Fruit fly (Drosophila melanogaster) whole organism, embryonic: Measurements from ENCODE around the gene rin.
A peak's percentile ranks its signal among the peaks of the same experiment; 100 is the strongest.

ENCODE experiments used
- Atf6 ChIP-seq: fragments of 200-800 bp; sonication (Bioruptor generic); IDR thresholded peaks from 2 replicates; pipeline ENCODE4 v1.3.6; 2022; ENCODE audit warnings: missing biosample characterization, missing genetic modification characterization
- BtbVII ChIP-seq: fragments of 200-800 bp; sonication (Bioruptor generic); optimal IDR thresholded peaks from 3 replicates; lab custom pipeline; 2017; ENCODE audit warnings: missing biosample characterization, mild to moderate bottlenecking, missing genetic modification characterization
- CG10267 ChIP-seq: fragments of 200-800 bp; sonication (Bioruptor generic); optimal IDR thresholded peaks from 2 replicates; lab custom pipeline; 2018; ENCODE audit warnings: missing biosample characterization, mild to moderate bottlenecking, missing genetic modification characterization, moderate library complexity
- CG10431 ChIP-seq: fragments of 200-800 bp; sonication (Bioruptor generic); optimal IDR thresholded peaks from 3 replicates; lab custom pipeline; 2018; ENCODE audit warnings: missing biosample characterization, mild to moderate bottlenecking, missing genetic modification characterization
- CG11456 ChIP-seq: fragments of 200-800 bp; sonication (Bioruptor generic); IDR thresholded peaks from 3 replicates; pipeline ENCODE4 v1.3.6; 2022; ENCODE audit warnings: missing biosample characterization, missing genetic modification characterization
- CG12155 ChIP-seq: fragments of 200-800 bp; sonication (Bioruptor generic); optimal IDR thresholded peaks from 3 replicates; lab custom pipeline; 2016; ENCODE audit warnings: missing biosample characterization, missing genetic modification characterization
- CG1233 ChIP-seq: fragments of 200-800 bp; sonication (Bioruptor generic); optimal IDR thresholded peaks from 4 replicates; lab custom pipeline; 2018; ENCODE audit warnings: missing biosample characterization, mild to moderate bottlenecking, missing genetic modification characterization
- CG13424 ChIP-seq: fragments of 200-800 bp; sonication (Bioruptor generic); optimal IDR thresholded peaks from 2 replicates; lab custom pipeline; 2019; ENCODE audit warnings: missing biosample characterization, mild to moderate bottlenecking, missing genetic modification characterization, moderate library complexity
- CG14710 ChIP-seq: fragments of 200-800 bp; sonication (Bioruptor generic); optimal IDR thresholded peaks from 3 replicates; lab custom pipeline; 2019; ENCODE audit warnings: missing biosample characterization, mild to moderate bottlenecking, missing genetic modification characterization, moderate library complexity
- CG14965 ChIP-seq: fragments of 200-800 bp; sonication (Bioruptor generic); optimal IDR thresholded peaks from 2 replicates; lab custom pipeline; 2016; ENCODE audit warnings: missing biosample characterization, missing genetic modification characterization, borderline replicate concordance
- CG15011 ChIP-seq: fragments of 200-800 bp; sonication (Bioruptor generic); optimal IDR thresholded peaks from 3 replicates; lab custom pipeline; 2018; ENCODE audit warnings: missing biosample characterization, mild to moderate bottlenecking, missing genetic modification characterization
- CG15479 ChIP-seq: fragments of 200-800 bp; sonication (Bioruptor generic); optimal IDR thresholded peaks from 3 replicates; lab custom pipeline; 2019; ENCODE audit warnings: missing biosample characterization, mild to moderate bottlenecking, missing genetic modification characterization, moderate library complexity
- CG15514 ChIP-seq: fragments of 200-800 bp; sonication (Bioruptor generic); optimal IDR thresholded peaks from 3 replicates; lab custom pipeline; 2017; ENCODE audit warnings: missing biosample characterization, missing genetic modification characterization, mild to moderate bottlenecking, moderate library complexity, missing genetic modification reagents
- CG17361 ChIP-seq: fragments of 200-800 bp; sonication (Bioruptor generic); IDR thresholded peaks from 3 replicates; pipeline ENCODE4 v1.3.6; 2022; ENCODE audit warnings: missing biosample characterization, missing genetic modification characterization
- CG17612 ChIP-seq: fragments of 200-800 bp; sonication (Bioruptor generic); IDR thresholded peaks from 2 replicates; pipeline ENCODE4 v1.3.6; 2022; ENCODE audit warnings: missing biosample characterization, missing genetic modification characterization
- CG17829 ChIP-seq: fragments of 200-800 bp; optimal IDR thresholded peaks from 2 replicates; lab custom pipeline; 2019; ENCODE audit warnings: missing biosample characterization, mild to moderate bottlenecking, missing genetic modification characterization, moderate library complexity
- CG1792 ChIP-seq: fragments of 200-800 bp; sonication (Bioruptor generic); optimal IDR thresholded peaks from 2 replicates; lab custom pipeline; 2016; ENCODE audit warnings: missing biosample characterization, missing genetic modification characterization
- CG2202 ChIP-seq: fragments of 200-800 bp; sonication (Bioruptor generic); optimal IDR thresholded peaks from 2 replicates; lab custom pipeline; 2018; ENCODE audit warnings: missing biosample characterization, mild to moderate bottlenecking, missing genetic modification characterization
- CG31388 ChIP-seq: fragments of 200-800 bp; sonication (Bioruptor generic); optimal IDR thresholded peaks from 2 replicates; lab custom pipeline; 2016; ENCODE audit warnings: missing biosample characterization, missing genetic modification characterization
- CG3407 ChIP-seq: fragments of 200-800 bp; sonication (Bioruptor generic); optimal IDR thresholded peaks from 2 replicates; lab custom pipeline; 2018; ENCODE audit warnings: missing biosample characterization, mild to moderate bottlenecking, missing genetic modification characterization
- CG6254 ChIP-seq: fragments of 200-800 bp; sonication (Bioruptor generic); optimal IDR thresholded peaks from 3 replicates; lab custom pipeline; 2017; ENCODE audit warnings: mild to moderate bottlenecking, missing biosample characterization, missing genetic modification reagents, missing genetic modification characterization
- CG7786 ChIP-seq: fragments of 200-800 bp; sonication (Bioruptor generic); optimal IDR thresholded peaks from 2 replicates; lab custom pipeline; 2016; ENCODE audit warnings: missing biosample characterization, missing genetic modification characterization
- CTCF ChIP-seq: fragments of 200-800 bp; sonication (Bioruptor generic); optimal IDR thresholded peaks from 2 replicates; lab custom pipeline; 2017; ENCODE audit warnings: missing biosample characterization, mild to moderate bottlenecking, missing genetic modification characterization, moderate library complexity
- Hand ChIP-seq: fragments of 200-800 bp; sonication (Bioruptor generic); optimal IDR thresholded peaks from 2 replicates; lab custom pipeline; 2017; ENCODE audit warnings: mild to moderate bottlenecking, missing biosample characterization, missing genetic modification reagents, missing genetic modification characterization
- Hmx ChIP-seq: fragments of 200-800 bp; sonication (Bioruptor generic); optimal IDR thresholded peaks from 2 replicates; lab custom pipeline; 2016; ENCODE audit warnings: missing biosample characterization, missing genetic modification characterization
- Lim3 ChIP-seq: fragments of 200-800 bp; sonication (Bioruptor generic); IDR thresholded peaks from 2 replicates; pipeline ENCODE4 v1.3.6; 2022; ENCODE audit warnings: missing biosample characterization, missing genetic modification characterization
- MESR4 ChIP-seq: fragments of 200-800 bp; sonication (Bioruptor generic); optimal IDR thresholded peaks from 2 replicates; lab custom pipeline; 2018; ENCODE audit warnings: missing biosample characterization, mild to moderate bottlenecking, missing genetic modification characterization, moderate library complexity
- PHDP ChIP-seq: fragments of 200-800 bp; sonication (Bioruptor generic); optimal IDR thresholded peaks from 3 replicates; lab custom pipeline; 2018; ENCODE audit warnings: missing biosample characterization, mild to moderate bottlenecking, missing genetic modification characterization, moderate library complexity
- Sry-β ChIP-seq: fragments of 200-800 bp; sonication (Bioruptor generic); optimal IDR thresholded peaks from 2 replicates; lab custom pipeline; 2018; ENCODE audit warnings: missing biosample characterization, mild to moderate bottlenecking, missing genetic modification characterization, moderate library complexity
- TFAM ChIP-seq: fragments of 200-800 bp; sonication (Bioruptor generic); optimal IDR thresholded peaks from 2 replicates; lab custom pipeline; 2017; ENCODE audit warnings: missing biosample characterization, missing genetic modification characterization, inconsistent platforms
- Xrp1 ChIP-seq: fragments of 200-800 bp; sonication (Bioruptor generic); IDR thresholded peaks from 2 replicates; pipeline ENCODE4 v1.3.6; 2022; ENCODE audit warnings: missing biosample characterization, missing genetic modification characterization
- amos ChIP-seq: fragments of 200-800 bp; sonication (Bioruptor generic); IDR thresholded peaks from 2 replicates; pipeline ENCODE4 v1.3.6; 2022; ENCODE audit warnings: missing biosample characterization, missing genetic modification characterization; ENCODE audit not compliant: partially characterized antibody
- ato ChIP-seq: fragments of 200-800 bp; sonication (Bioruptor generic); IDR thresholded peaks from 2 replicates; pipeline ENCODE4 v1.3.6; 2022; ENCODE audit warnings: missing biosample characterization, missing genetic modification characterization; ENCODE audit not compliant: partially characterized antibody
- cas ChIP-seq: fragments of 200-800 bp; sonication (Bioruptor generic); IDR thresholded peaks from 2 replicates; pipeline ENCODE4 v1.3.6; 2022; ENCODE audit warnings: missing biosample characterization, missing genetic modification characterization
- chn ChIP-seq: fragments of 200-800 bp; sonication (Bioruptor generic); optimal IDR thresholded peaks from 2 replicates; lab custom pipeline; 2016; ENCODE audit warnings: missing biosample characterization, missing genetic modification characterization
- crc ChIP-seq: fragments of 200-800 bp; sonication (Bioruptor generic); optimal IDR thresholded peaks from 2 replicates; lab custom pipeline; 2016; ENCODE audit warnings: missing biosample characterization, missing genetic modification characterization
- dpn ChIP-seq, 2 experiments: fragments of 200-800 bp; sonication (Bioruptor generic); optimal IDR thresholded peaks; 3 replicates each; lab custom pipeline; 2016; ENCODE audit warnings: missing biosample characterization in 2 of 2, missing genetic modification characterization in 2 of 2
- emc ChIP-seq: fragments of 200-800 bp; sonication (Bioruptor generic); optimal IDR thresholded peaks from 2 replicates; lab custom pipeline; 2016; ENCODE audit warnings: missing biosample characterization, missing genetic modification characterization
- eve ChIP-seq, 2 experiments: fragments of >200 bp; optimal IDR thresholded peaks; 2 replicates each; lab custom pipeline; 2017; ENCODE audit warnings: missing biosample characterization in 2 of 2, missing genetic modification characterization in 2 of 2
- eyg ChIP-seq: fragments of 200-800 bp; sonication (Bioruptor generic); optimal IDR thresholded peaks from 3 replicates; lab custom pipeline; 2016; ENCODE audit warnings: missing biosample characterization, missing genetic modification characterization
- fru ChIP-seq: fragments of >200 bp; optimal IDR thresholded peaks from 2 replicates; lab custom pipeline; 2017
- gcm ChIP-seq: fragments of 200-800 bp; sonication (Bioruptor generic); optimal IDR thresholded peaks from 2 replicates; lab custom pipeline; 2019; ENCODE audit warnings: missing biosample characterization, mild to moderate bottlenecking, missing genetic modification characterization, moderate library complexity
- grau ChIP-seq: fragments of 200-800 bp; optimal IDR thresholded peaks from 3 replicates; lab custom pipeline; 2019; ENCODE audit warnings: missing biosample characterization, mild to moderate bottlenecking, missing genetic modification characterization, moderate library complexity
- kni ChIP-seq: fragments of 200-800 bp; sonication (Bioruptor generic); optimal IDR thresholded peaks from 3 replicates; lab custom pipeline; 2017; ENCODE audit warnings: mild to moderate bottlenecking, missing biosample characterization, missing genetic modification reagents, missing genetic modification characterization
- nerfin-1 ChIP-seq: fragments of 200-800 bp; sonication (Bioruptor generic); optimal IDR thresholded peaks from 3 replicates; lab custom pipeline; 2019; ENCODE audit warnings: missing biosample characterization, mild to moderate bottlenecking, missing genetic modification characterization, moderate library complexity
- nom ChIP-seq: fragments of 200-800 bp; sonication (Bioruptor generic); optimal IDR thresholded peaks from 2 replicates; lab custom pipeline; 2017; ENCODE audit warnings: missing biosample characterization, missing genetic modification characterization, mild to moderate bottlenecking, moderate library complexity, missing genetic modification reagents
- sc ChIP-seq, 3 experiments: fragments of >200 bp in 2 of 3; fragments of 200-800 bp in 1 of 3; sonication (Bioruptor generic) in 1 of 3; optimal IDR thresholded peaks; 2 replicates in 2 of 3; 3 replicates in 1 of 3; lab custom pipeline; 2017; ENCODE audit warnings: mild to moderate bottlenecking in 1 of 3, missing biosample characterization in 1 of 3, missing genetic modification characterization in 1 of 3, missing genetic modification reagents in 1 of 3
- ssp ChIP-seq: fragments of 200-800 bp; sonication (Bioruptor generic); IDR thresholded peaks from 2 replicates; pipeline ENCODE4 v1.3.6; 2022; ENCODE audit warnings: missing biosample characterization, missing genetic modification characterization
- wek ChIP-seq: fragments of 200-800 bp; sonication (Bioruptor generic); optimal IDR thresholded peaks from 3 replicates; lab custom pipeline; 2018; ENCODE audit warnings: missing biosample characterization, mild to moderate bottlenecking, missing genetic modification characterization, moderate library complexity
- zen ChIP-seq: fragments of 200-800 bp; sonication (Bioruptor generic); optimal IDR thresholded peaks from 3 replicates; lab custom pipeline; 2018; ENCODE audit warnings: missing biosample characterization, mild to moderate bottlenecking, missing genetic modification characterization, moderate library complexity

Gene rin

DNA sequence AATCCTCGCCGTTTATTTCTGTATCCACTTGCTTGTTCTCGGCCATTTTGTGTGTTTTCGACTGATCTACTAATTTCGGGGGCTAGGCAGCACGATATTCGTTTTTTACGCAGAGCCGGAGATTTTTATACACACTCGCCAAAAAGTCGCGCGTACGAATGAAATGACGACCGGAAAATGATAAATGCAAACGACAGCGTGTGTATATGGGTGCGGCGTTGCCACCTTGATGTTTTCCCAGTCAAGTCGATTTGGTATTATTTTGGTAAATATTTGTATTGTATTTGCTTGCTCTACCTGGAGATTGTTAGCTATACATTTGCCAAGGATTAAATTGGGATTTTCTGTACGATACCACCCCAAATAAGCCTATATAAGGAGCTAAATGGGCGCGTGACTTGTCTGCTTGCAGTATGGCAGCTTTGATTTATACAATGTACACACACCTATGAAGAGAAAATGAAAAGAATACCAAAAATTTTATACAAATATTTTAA, 882 bp upstream of the rin start, which contains the start of gene sqd (continued):
- TF ChIP-seq CG10267 (tag; lab: Kevin White, UChicago), result peak; percentile 29
- peak; percentile 38; the same call in 1 of the 2 replicates for TF ChIP-seq Atf6 (GFP tag; lab: Robert Waterston, UW)
- no peak for TF ChIP-seq cas (GFP tag; lab: Robert Waterston, UW)
- peak; percentile 53 for TF ChIP-seq PHDP (tag; lab: Kevin White, UChicago)
- TF ChIP-seq crc (GFP tag; lab: Kevin White, UChicago), result no peak
- peak; percentile 64 for TF ChIP-seq CG15514
- peak; percentile 40 for TF ChIP-seq CG13424 (tag; lab: Kevin White, UChicago)
- peak; percentile 33 for TF ChIP-seq CG12155 (GFP tag; lab: Kevin White, UChicago)
- peak; percentile 6 to 20 for TF ChIP-seq dpn (GFP tag; optimal IDR thresholded peaks at IDR 0.05; lab: Kevin White, UChicago)
- no peak for TF ChIP-seq CG17612 (GFP tag; lab: Robert Waterston, UW)
- TF ChIP-seq amos (GFP tag; lab: Robert Waterston, UW), result no peak
- TF ChIP-seq BtbVII (GFP tag; lab: Kevin White, UChicago), result peak; percentile 59
- TF ChIP-seq eyg (GFP tag; lab: Kevin White, UChicago), result no peak
- peak; percentile 45 for TF ChIP-seq nerfin-1 (tag; lab: Kevin White, UChicago)
- TF ChIP-seq CG7786 (GFP tag; lab: Kevin White, UChicago), result peak; percentile 23
- no peak for TF ChIP-seq CG10431 (GFP tag; lab: Kevin White, UChicago)
- peak; percentile 48 for TF ChIP-seq CG1233 (GFP tag; lab: Kevin White, UChicago)
- TF ChIP-seq nom (GFP tag; lab: Kevin White, UChicago), result peak; percentile 30
- TF ChIP-seq Sry-β (GFP tag; lab: Kevin White, UChicago), result peak; percentile 13
- TF ChIP-seq CG3407 (GFP tag; lab: Kevin White, UChicago), result no peak
- no peak for TF ChIP-seq CG1792
- TF ChIP-seq Lim3 (GFP tag; lab: Robert Waterston, UW), result no peak
- TF ChIP-seq MESR4 (GFP tag; lab: Kevin White, UChicago), result peak; percentile 89
- TF ChIP-seq zen, result peak; percentile 50
- no peak for TF ChIP-seq CG31388 (GFP tag; lab: Kevin White, UChicago)
- no peak for TF ChIP-seq emc (GFP tag; lab: Kevin White, UChicago)
- no peak for TF ChIP-seq Hand (GFP tag; lab: Kevin White, UChicago)
- TF ChIP-seq eve (GFP tag; optimal IDR thresholded peaks at IDR 0.05; lab: Kevin White, UChicago), result peak in 1 of 2 experiments; percentile 79
- peak; percentile 23 for TF ChIP-seq CG6254 (GFP tag; lab: Kevin White, UChicago)
- no peak for TF ChIP-seq sc (optimal IDR thresholded peaks at IDR 0.05; lab: Kevin White, UChicago)
- TF ChIP-seq sc (GFP tag; optimal IDR thresholded peaks at IDR 0.05; lab: Kevin White, UChicago), result peak; percentile 3
- TF ChIP-seq CTCF (GFP tag; lab: Kevin White, UChicago), result peak; percentile 4
- peak; percentile 29 for TF ChIP-seq CG17829
- TF ChIP-seq kni (GFP tag; lab: Kevin White, UChicago), result peak; percentile 76
- peak; percentile 66 for TF ChIP-seq chn (GFP tag; lab: Kevin White, UChicago)
- TF ChIP-seq CG2202 (tag; lab: Kevin White, UChicago), result peak; percentile 5
- no peak for TF ChIP-seq TFAM (GFP tag; lab: Kevin White, UChicago)
- TF ChIP-seq CG14710 (tag; lab: Kevin White, UChicago), result peak; percentile 99
- peak; percentile 20 for TF ChIP-seq gcm (GFP tag; lab: Kevin White, UChicago)
- TF ChIP-seq fru (lab: Kevin White, UChicago), result no peak
- TF ChIP-seq CG11456 (GFP tag; lab: Robert Waterston, UW), result no peak
- peak; percentile 1 for TF ChIP-seq CG15011
- no peak for TF ChIP-seq CG14965
- peak; percentile 31 for TF ChIP-seq grau (tag; lab: Kevin White, UChicago)
- TF ChIP-seq Xrp1 (GFP tag; lab: Robert Waterston, UW), result 0 out of 2 replicates have a peak, but pooled peaks have one; percentile 27
- TF ChIP-seq CG17361 (GFP tag; lab: Robert Waterston, UW), result no peak
- TF ChIP-seq CG15479 (GFP tag; lab: Kevin White, UChicago), result no peak
- peak; percentile 70 for TF ChIP-seq wek (GFP tag; lab: Kevin White, UChicago)
- peak; percentile 85 for TF ChIP-seq ssp (GFP tag; lab: Robert Waterston, UW)
- no peak for TF ChIP-seq Hmx
- TF ChIP-seq ato (GFP tag; lab: Robert Waterston, UW), result no peak
